Fruit fly (Drosophila melanogaster) whole organism, larva: ENCODE data around the gene CG34238.

Experiments
- noc ChIP-seq: fragments of 200-800 bp; sonication (Bioruptor generic); optimal IDR thresholded peaks from 3 replicates; lab custom pipeline; 2019; ENCODE audit warnings: missing biosample characterization, mild to moderate bottlenecking, missing genetic modification characterization, moderate library complexity

CG34238 gene

dm6 chr3L:10667341-10667740 lies 41.0 kb downstream of the CG34238 start:
- TF ChIP-seq noc (tag; lab: Kevin White, UChicago) = no peak

- no peak for TF ChIP-seq noc (tag; lab: Kevin White, UChicago)
Measured at dm6 chr3L:10669592-10670400, 43.5 kb downstream of the CG34238 start.

- TF ChIP-seq noc (tag; lab: Kevin White, UChicago) = no peak
Measured at dm6 chr3L:10672540-10672939, 46.2 kb downstream of the CG34238 start.

- TF ChIP-seq noc (tag; lab: Kevin White, UChicago) = peak; percentile 24
Measured at dm6 chr3L:10674145-10674547, 47.8 kb downstream of the CG34238 start.

- no peak for TF ChIP-seq noc (tag; lab: Kevin White, UChicago)
Measured at dm6 chr3L:10674940-10675339, 48.6 kb downstream of the CG34238 start.

dm6 chr3L:10675635-10676393 lies 49.5 kb downstream of the CG34238 start:
- no peak for TF ChIP-seq noc (tag; lab: Kevin White, UChicago)
